Worm (Caenorhabditis elegans) whole organism, L3 larva: Measurements from ENCODE around the gene pes-8.

Experiments used
- aly-2 ChIP-seq: fragments of 150-350 bp; optimal IDR thresholded peaks from 2 replicates; lab custom pipeline; 2014; ENCODE audit warnings: missing biosample characterization, missing genetic modification characterization
- egl-5 ChIP-seq: fragments of 150-350 bp; optimal IDR thresholded peaks from 2 replicates; lab custom pipeline; 2017; ENCODE audit warnings: missing biosample characterization, missing genetic modification reagents, missing genetic modification characterization, inconsistent platforms
- elt-3 ChIP-seq, 3 experiments: fragments of 150-350 bp in 1 of 3; sonication (generic microtip) in 2 of 3; optimal IDR thresholded peaks; 2 replicates in 2 of 3; 4 replicates in 1 of 3; lab custom pipeline; 2014 to 2017; ENCODE audit warnings: missing biosample characterization in 3 of 3, missing genetic modification characterization in 3 of 3
- nhr-11 ChIP-seq: fragments of 150-350 bp; optimal IDR thresholded peaks from 2 replicates; lab custom pipeline; 2014; ENCODE audit warnings: missing biosample characterization, missing genetic modification characterization
- zag-1 ChIP-seq: fragments of 150-350 bp; optimal IDR thresholded peaks from 2 replicates; lab custom pipeline; 2014; ENCODE audit warnings: missing biosample characterization, missing genetic modification characterization

DNA sequence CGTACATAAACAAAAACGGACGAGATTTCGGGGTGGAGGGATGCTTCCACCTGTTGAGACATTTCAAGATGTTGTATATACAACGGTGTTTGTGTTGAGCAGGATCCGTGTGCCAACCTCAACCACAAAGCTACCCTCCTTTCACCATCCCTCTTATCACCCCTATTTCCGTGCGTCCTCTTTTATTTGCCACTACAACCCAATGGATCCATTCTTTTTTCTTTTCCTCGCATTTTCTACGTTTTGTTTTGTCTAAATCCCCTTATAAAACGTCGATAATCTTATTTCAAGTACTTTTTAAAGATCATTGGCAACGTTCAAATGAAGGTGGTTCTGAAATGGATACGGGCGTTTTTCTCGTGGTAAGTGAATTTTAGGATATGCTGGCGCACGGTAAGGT is 8.3 kb upstream of the pes-8 start, which contains the start of gene gpa-12:
- TF ChIP-seq elt-3 (tag; optimal IDR thresholded peaks at IDR 0.05; lab: Kevin White, UChicago) (no peak), aly-2 (tag; lab: Kevin White, UChicago) (no peak), nhr-11 (tag; lab: Kevin White, UChicago) (no peak), zag-1 (tag; lab: Kevin White, UChicago) (no peak), egl-5 (tag; lab: Kevin White, UChicago) (no peak)
